Worm (Caenorhabditis elegans) whole organism, L4 larva: ENCODE data around the gene Y17G7B.17.
A peak's percentile ranks its signal among the peaks of the same experiment; 100 is the strongest.

Experiments
- ZK546.5 ChIP-seq, 2 experiments: sonication (generic microtip); optimal IDR thresholded peaks; 2 replicates each; lab custom pipeline; 2017; ENCODE audit warnings: missing biosample characterization in 2 of 2, missing genetic modification characterization in 2 of 2
- ceh-28 ChIP-seq: fragments of 150-350 bp; optimal IDR thresholded peaks from 2 replicates; lab custom pipeline; 2014; ENCODE audit warnings: missing biosample characterization, missing genetic modification reagents, missing genetic modification characterization
- ceh-82 ChIP-seq: sonication (generic microtip); optimal IDR thresholded peaks from 2 replicates; lab custom pipeline; 2017; ENCODE audit warnings: missing biosample characterization, missing genetic modification characterization
- fos-1 ChIP-seq: fragments of 150-350 bp; optimal IDR thresholded peaks from 2 replicates; lab custom pipeline; 2014; ENCODE audit warnings: missing biosample characterization, missing genetic modification characterization
- hmg-1.1 ChIP-seq: fragments of 200-800 bp; sonication (Bioruptor generic); IDR thresholded peaks from 2 replicates; pipeline ENCODE4 v1.3.6; 2022; ENCODE audit warnings: missing genetic modification reagents, missing genetic modification characterization, missing compliant biosample characterization
- jun-1 ChIP-seq: fragments of 150-350 bp; optimal IDR thresholded peaks from 2 replicates; lab custom pipeline; 2014; ENCODE audit warnings: missing biosample characterization, missing genetic modification reagents, missing genetic modification characterization
- madf-9 ChIP-seq: fragments of 200-800 bp; sonication (Bioruptor generic); conservative IDR thresholded peaks from 2 replicates; pipeline ENCODE4 v1.3.6; 2022; ENCODE audit warnings: missing genetic modification reagents, missing genetic modification characterization, missing compliant biosample characterization
- mxl-3 ChIP-seq: fragments of 200-800 bp; sonication (Bioruptor generic); optimal IDR thresholded peaks from 2 replicates; lab custom pipeline; 2018; ENCODE audit warnings: mild to moderate bottlenecking, missing genetic modification characterization, missing compliant biosample characterization
- nhr-237 ChIP-seq: sonication (generic microtip); optimal IDR thresholded peaks from 2 replicates; lab custom pipeline; 2017; ENCODE audit warnings: missing biosample characterization, missing genetic modification characterization
- php-3 ChIP-seq: fragments of 200-800 bp; sonication (Bioruptor generic); IDR thresholded peaks from 2 replicates; pipeline ENCODE4 v1.3.6; 2022; ENCODE audit warnings: missing genetic modification reagents, missing genetic modification characterization, missing compliant biosample characterization
- spr-3 ChIP-seq: fragments of 200-800 bp; sonication (Bioruptor generic); optimal IDR thresholded peaks from 2 replicates; lab custom pipeline; 2018; ENCODE audit warnings: mild to moderate bottlenecking, missing genetic modification characterization, missing compliant biosample characterization
- unc-62 ChIP-seq, 3 experiments: fragments of 150-350 bp in 1 of 3; sonication (generic microtip); optimal IDR thresholded peaks in 2 of 3; peaks in 1 of 3; 1 replicate in 1 of 3; 2 replicates in 2 of 3; lab custom pipeline; 2014 to 2017; ENCODE audit warnings: missing biosample characterization in 3 of 3, missing genetic modification characterization in 3 of 3, missing genetic modification reagents in 3 of 3, missing genotype in 1 of 3
- zag-1 ChIP-seq: fragments of 150-350 bp; optimal IDR thresholded peaks from 2 replicates; lab custom pipeline; 2014; ENCODE audit warnings: missing biosample characterization, missing genetic modification characterization
- zip-11 ChIP-seq: fragments of 200-800 bp; sonication (Bioruptor generic); IDR thresholded peaks from 2 replicates; pipeline ENCODE4 v1.3.6; 2022; ENCODE audit warnings: missing genetic modification characterization, missing compliant biosample characterization

DNA sequence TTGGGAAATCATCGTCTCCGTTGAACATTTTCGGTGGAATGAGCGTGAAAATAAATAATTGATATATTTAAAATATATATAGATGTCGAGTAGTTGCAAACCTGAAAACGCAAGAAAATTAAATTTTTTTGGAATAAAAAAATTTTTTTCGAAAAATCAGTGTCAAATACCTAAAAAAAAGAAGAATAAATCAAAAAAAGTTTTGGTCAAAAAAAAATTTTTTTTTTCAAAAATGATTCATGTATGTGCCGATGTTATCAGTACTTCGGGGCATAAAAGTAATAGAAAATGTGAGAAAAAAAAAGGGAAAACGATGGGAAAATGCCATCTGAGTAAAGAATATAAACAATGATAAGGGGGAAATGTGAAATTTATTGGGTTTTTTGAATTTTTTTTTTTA lies at the start of gene Y17G7B.17:
- TF ChIP-seq ceh-82 (tag; lab: Kevin White, UChicago) (no peak), zip-11 (GFP tag; lab: Robert Waterston, UW) (no peak), ceh-28 (no peak), ZK546.5 (tag; optimal IDR thresholded peaks at IDR 0.05; lab: Kevin White, UChicago) (no peak), madf-9 (GFP tag; lab: Robert Waterston, UW) (no peak), zag-1 (tag; lab: Kevin White, UChicago) (no peak), nhr-237 (no peak), spr-3 (GFP tag; lab: Kevin White, UChicago) (no peak), jun-1 (tag; lab: Kevin White, UChicago) (no peak), unc-62 (GFP tag; optimal IDR thresholded peaks at IDR 0.05 in 1 of 2; lab: Kevin White, UChicago) (no peak), unc-62 (tag; optimal IDR thresholded peaks at IDR 0.05; lab: Kevin White, UChicago) (no peak), mxl-3 (no peak), fos-1 (tag; lab: Kevin White, UChicago) (no peak), php-3 (GFP tag; lab: Robert Waterston, UW) (peak; percentile 35; the same call in 1 of the 2 replicates), hmg-1.1 (GFP tag; lab: Robert Waterston, UW) (no peak)
